Worm (Caenorhabditis elegans): Measurements from ENCODE around the gene cal-7.

cal-7 gene

ce11 chrV:9740858-9741257, 7.0 kb downstream of the cal-7 start, which contains the start of gene sta-2:
sta-2 (plus strand) TSS chrV:9741206.
- no peak for TF ChIP-seq sea-2 (GFP tag; IDR thresholded peaks at IDR 0.05)
- TF ChIP-seq lir-1 (GFP tag; conservative IDR thresholded peaks at IDR 0.05): no peak
- peak; percentile 27 for TF ChIP-seq lin-40 (tag; optimal IDR thresholded peaks at IDR 0.05)

DNA sequence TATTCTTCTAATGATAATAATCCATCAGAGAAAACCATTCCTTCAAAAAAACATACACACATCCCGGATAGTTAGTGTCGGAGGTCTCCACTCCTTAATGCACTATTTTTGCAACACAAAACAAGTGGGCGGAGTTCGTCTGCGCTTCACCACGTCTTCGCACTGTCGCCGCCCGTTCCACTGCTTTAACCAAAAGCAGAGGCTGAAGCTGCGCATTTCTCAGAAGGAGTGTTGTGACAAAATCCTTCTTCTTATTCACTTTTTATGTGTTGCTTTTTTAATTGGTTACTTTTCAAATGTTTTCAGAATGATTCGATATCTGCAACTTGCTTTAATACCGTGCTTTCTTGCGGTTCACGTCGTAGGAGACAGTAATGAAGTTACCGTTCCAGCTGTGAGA, 11.0 kb downstream of the cal-7 start, which contains the start of gene F58E6.13:
Gene F58E6.13 (plus strand): TSS at position 301 of the 400 bp plus-strand sequence.
- TF ChIP-seq zim-3 (tag; optimal IDR thresholded peaks at IDR 0.05): peak; percentile 17
- TF ChIP-seq sptf-2 (GFP tag; optimal IDR thresholded peaks at IDR 0.05): no peak

DNA sequence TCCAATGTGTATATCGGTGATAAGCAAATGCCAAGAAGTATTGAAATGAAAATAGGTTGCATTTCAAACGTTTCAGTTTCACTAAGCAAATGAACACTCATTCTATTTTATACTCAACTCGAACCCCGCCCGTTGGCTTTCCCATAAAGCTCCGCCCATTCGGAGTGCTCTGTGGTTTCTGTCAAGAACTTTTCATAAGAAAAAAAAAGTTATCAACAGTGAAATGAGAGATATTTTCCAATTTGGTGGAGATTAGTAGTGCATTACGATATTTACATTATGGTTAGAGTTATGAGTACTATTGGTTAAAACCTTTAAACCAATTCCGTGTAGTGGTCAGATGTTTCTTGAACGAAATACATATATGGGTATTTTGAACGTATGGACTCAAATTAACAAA, 16.4 kb downstream of the cal-7 start, which contains the start of gene F58E6.4:
Gene F58E6.4 (minus strand): TSS at position 101 of the 400 bp plus-strand sequence.
- TF ChIP-seq zim-3 (tag; optimal IDR thresholded peaks at IDR 0.05) (no peak), ztf-22 (GFP tag; optimal IDR thresholded peaks at IDR 0.05) (no peak)

DNA sequence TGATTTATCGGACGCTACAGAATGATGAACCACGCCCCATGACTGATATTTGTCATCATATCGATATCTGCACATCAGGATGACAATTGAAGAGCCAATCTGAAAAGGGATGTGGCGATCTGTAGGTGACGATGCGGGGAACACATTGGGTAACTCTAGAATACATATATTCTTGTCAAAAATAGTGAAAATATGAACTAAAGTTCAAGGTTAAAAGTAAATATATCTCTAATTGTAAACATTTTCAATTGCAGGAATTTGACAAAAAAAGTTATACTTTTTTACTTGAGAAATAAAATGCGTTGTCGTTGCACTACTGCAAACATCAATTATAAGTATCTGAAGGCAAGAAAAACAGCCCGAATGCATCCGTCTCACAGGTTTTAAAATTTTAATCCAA, 19.0 kb downstream of the cal-7 start, which contains the start of gene F58E6.6:
Gene F58E6.6 (minus strand): TSS at position 101 of the 400 bp plus-strand sequence.
- no peak for TF ChIP-seq F55B11.4 (tag; optimal IDR thresholded peaks at IDR 0.05; ENCODE audit: borderline replicate concordance, insufficient read depth)
- no peak for TF ChIP-seq F39B2.1 (GFP tag; IDR thresholded peaks at IDR 0.05)
- TF ChIP-seq die-1 (tag; optimal IDR thresholded peaks at IDR 0.05): no peak
- TF ChIP-seq lin-35 (GFP tag; optimal IDR thresholded peaks at IDR 0.05): no peak
- no peak for TF ChIP-seq ztf-22 (GFP tag; optimal IDR thresholded peaks at IDR 0.05)
- TF ChIP-seq lir-1 (GFP tag; conservative IDR thresholded peaks at IDR 0.05): no peak
- no peak for TF ChIP-seq madf-3 (GFP tag; IDR thresholded peaks at IDR 0.05)
- TF ChIP-seq ceh-40 (GFP tag; IDR thresholded peaks at IDR 0.05): no peak
- no peak for TF ChIP-seq F33H1.4 (GFP tag; IDR thresholded peaks at IDR 0.05)
- no peak for TF ChIP-seq rec-8 (tag; optimal IDR thresholded peaks at IDR 0.05)
- TF ChIP-seq athp-1 (tag; optimal IDR thresholded peaks at IDR 0.05): no peak
- TF ChIP-seq egl-18 (GFP tag; IDR thresholded peaks at IDR 0.05): no peak
- no peak for TF ChIP-seq lin-40 (tag; optimal IDR thresholded peaks at IDR 0.05)
- TF ChIP-seq T26A5.8 (tag; optimal IDR thresholded peaks at IDR 0.05): no peak
- no peak for TF ChIP-seq madf-8 (GFP tag; conservative IDR thresholded peaks at IDR 0.05)
- no peak for TF ChIP-seq Y53F4B.3 (GFP tag; IDR thresholded peaks at IDR 0.05)
- TF ChIP-seq egrh-3 (GFP tag; IDR thresholded peaks at IDR 0.05): no peak

ce11 chrV:9753554-9753953, 19.7 kb downstream of the cal-7 start:
- TF ChIP-seq T07F8.4 (tag; optimal IDR thresholded peaks at IDR 0.05) (no peak), madf-8 (GFP tag; conservative IDR thresholded peaks at IDR 0.05) (no peak), zim-3 (tag; optimal IDR thresholded peaks at IDR 0.05) (no peak)

ce11 chrV:9754459-9754858, 20.6 kb downstream of the cal-7 start, which contains the start of gene F58E6.5:
F58E6.5 (minus strand) TSS chrV:9754559.
- TF ChIP-seq attf-3 (GFP tag; conservative IDR thresholded peaks at IDR 0.05): no peak
- TF ChIP-seq sdz-38 (tag; optimal IDR thresholded peaks at IDR 0.05): no peak
- TF ChIP-seq egl-44 (GFP tag; IDR thresholded peaks at IDR 0.05): no peak
- TF ChIP-seq akir-1 (GFP tag; optimal IDR thresholded peaks at IDR 0.05): no peak
- no peak for TF ChIP-seq T26A5.8 (tag; optimal IDR thresholded peaks at IDR 0.05)
- no peak for TF ChIP-seq ZK185.1 (tag; optimal IDR thresholded peaks at IDR 0.05; ENCODE audit: poor library complexity, severe bottlenecking)
- no peak for TF ChIP-seq him-1 (tag; optimal IDR thresholded peaks at IDR 0.05)
- no peak for TF ChIP-seq lin-40 (tag; optimal IDR thresholded peaks at IDR 0.05)

- TF ChIP-seq ekl-4 (GFP tag; IDR thresholded peaks at IDR 0.05): no peak
- no peak for TF ChIP-seq zim-3 (tag; optimal IDR thresholded peaks at IDR 0.05)
- no peak for TF ChIP-seq B0019.2 (GFP tag; conservative IDR thresholded peaks at IDR 0.05)
- TF ChIP-seq lin-35 (GFP tag; optimal IDR thresholded peaks at IDR 0.05): no peak
- no peak for TF ChIP-seq attf-5 (GFP tag; optimal IDR thresholded peaks at IDR 0.05)
- no peak for TF ChIP-seq sea-2 (GFP tag; IDR thresholded peaks at IDR 0.05)
- TF ChIP-seq atf-7 (tag; optimal IDR thresholded peaks at IDR 0.05): no peak
- TF ChIP-seq F52B5.7 (tag; optimal IDR thresholded peaks at IDR 0.05): no peak
- no peak for TF ChIP-seq chd-7 (tag; optimal IDR thresholded peaks at IDR 0.05)
- TF ChIP-seq lin-26 (GFP tag; IDR thresholded peaks at IDR 0.05): no peak
- TF ChIP-seq madf-3 (GFP tag; IDR thresholded peaks at IDR 0.05): no peak
- TF ChIP-seq F37B4.10 (GFP tag; IDR thresholded peaks at IDR 0.05): no peak
- TF ChIP-seq repo-1 (tag; optimal IDR thresholded peaks at IDR 0.05): no peak
- TF ChIP-seq unc-62 (GFP tag; optimal IDR thresholded peaks at IDR 0.05): no peak
Observed at ce11 chrV:9755725-9756124, 21.8 kb downstream of the cal-7 start, which contains the start of gene F58E6.8. F58E6.8 (minus strand) TSS chrV:9755825.
